Worm (Caenorhabditis elegans) whole organism, L4/young adult: ENCODE results near the gene gtap-2.
A peak's percentile ranks its signal among the peaks of the same experiment; 100 is the strongest.

Experiments used
- W03F9.2 ChIP-seq: fragments of 150-350 bp; optimal IDR thresholded peaks from 2 replicates; lab custom pipeline; 2014; ENCODE audit warnings: missing biosample characterization, missing genetic modification characterization
- dao-5 ChIP-seq: sonication (generic microtip); optimal IDR thresholded peaks from 2 replicates; lab custom pipeline; 2016; ENCODE audit warnings: missing genotype, missing genetic modification characterization, moderate library complexity, missing compliant biosample characterization
- him-1 ChIP-seq: sonication (generic microtip); optimal IDR thresholded peaks from 2 replicates; lab custom pipeline; 2016; ENCODE audit warnings: missing genotype, missing genetic modification reagents, missing genetic modification characterization, missing compliant biosample characterization

Gene gtap-2

ce11 chrIII:9808179-9808578 is at the start of gene gtap-2:
gtap-2 (plus strand) TSS chrIII:9808544.
- TF ChIP-seq W03F9.2 (tag; lab: Kevin White, UChicago) = peak; percentile 56
- TF ChIP-seq him-1 (tag; lab: Kevin White, UChicago) = no peak

ce11 chrIII:9758848-9759247 is 49.5 kb upstream of the gtap-2 start, which contains the start of gene rmd-1:
rmd-1 (plus strand) TSS chrIII:9759094.
- no peak for TF ChIP-seq W03F9.2 (tag; lab: Kevin White, UChicago)
- no peak for TF ChIP-seq dao-5 (tag; lab: Kevin White, UChicago)
- no peak for TF ChIP-seq him-1 (tag; lab: Kevin White, UChicago)

- TF ChIP-seq dao-5 (tag; lab: Kevin White, UChicago) (no peak), W03F9.2 (tag; lab: Kevin White, UChicago) (no peak), him-1 (tag; lab: Kevin White, UChicago) (no peak)
Observed at ce11 chrIII:9760184-9760583, 48.2 kb upstream of the gtap-2 start.

ce11 chrIII:9762093-9762748 is 46.1 kb upstream of the gtap-2 start, which contains the start of gene gcc-2:
gcc-2 (minus strand) TSS chrIII:9762143.
- no peak for TF ChIP-seq dao-5 (tag; lab: Kevin White, UChicago)
- peak; percentile 29 for TF ChIP-seq W03F9.2 (tag; lab: Kevin White, UChicago)

ce11 chrIII:9764718-9765117 is 43.6 kb upstream of the gtap-2 start:
- TF ChIP-seq dao-5 (tag; lab: Kevin White, UChicago) (no peak), W03F9.2 (tag; lab: Kevin White, UChicago) (no peak), him-1 (tag; lab: Kevin White, UChicago) (no peak)

ce11 chrIII:9765465-9765900 is 42.9 kb upstream of the gtap-2 start:
- TF ChIP-seq dao-5 (tag; lab: Kevin White, UChicago) (peak; percentile 40), W03F9.2 (tag; lab: Kevin White, UChicago) (peak; percentile 93), him-1 (tag; lab: Kevin White, UChicago) (peak; percentile 89)

ce11 chrIII:9766175-9766574 is 42.2 kb upstream of the gtap-2 start, which contains the start of gene cbp-1:
cbp-1 (plus strand) TSS chrIII:9766509.
- TF ChIP-seq W03F9.2 (tag; lab: Kevin White, UChicago) = no peak
- no peak for TF ChIP-seq dao-5 (tag; lab: Kevin White, UChicago)

- TF ChIP-seq W03F9.2 (tag; lab: Kevin White, UChicago) = no peak
- TF ChIP-seq dao-5 (tag; lab: Kevin White, UChicago) = no peak
- TF ChIP-seq him-1 (tag; lab: Kevin White, UChicago) = no peak
Observed at ce11 chrIII:9767095-9767494, 41.2 kb upstream of the gtap-2 start.

- TF ChIP-seq dao-5 (tag; lab: Kevin White, UChicago) = no peak
- TF ChIP-seq W03F9.2 (tag; lab: Kevin White, UChicago) = no peak
- no peak for TF ChIP-seq him-1 (tag; lab: Kevin White, UChicago)
Observed at ce11 chrIII:9768023-9768422, 40.3 kb upstream of the gtap-2 start.

ce11 chrIII:9770590-9770989 is 37.8 kb upstream of the gtap-2 start:
- TF ChIP-seq W03F9.2 (tag; lab: Kevin White, UChicago) = no peak
- TF ChIP-seq dao-5 (tag; lab: Kevin White, UChicago) = no peak
- no peak for TF ChIP-seq him-1 (tag; lab: Kevin White, UChicago)

- TF ChIP-seq him-1 (tag; lab: Kevin White, UChicago) (no peak), dao-5 (tag; lab: Kevin White, UChicago) (no peak), W03F9.2 (tag; lab: Kevin White, UChicago) (no peak)
Observed at ce11 chrIII:9772394-9772793, 36.0 kb upstream of the gtap-2 start.

ce11 chrIII:9775916-9776315 is 32.4 kb upstream of the gtap-2 start:
- TF ChIP-seq him-1 (tag; lab: Kevin White, UChicago) (no peak), W03F9.2 (tag; lab: Kevin White, UChicago) (no peak), dao-5 (tag; lab: Kevin White, UChicago) (no peak)

- no peak for TF ChIP-seq W03F9.2 (tag; lab: Kevin White, UChicago)
- TF ChIP-seq dao-5 (tag; lab: Kevin White, UChicago) = no peak
- no peak for TF ChIP-seq him-1 (tag; lab: Kevin White, UChicago)
Observed at ce11 chrIII:9776323-9776722, 32.0 kb upstream of the gtap-2 start, which contains the start of gene usp-46. usp-46 (plus strand) TSS chrIII:9776623.

ce11 chrIII:9779080-9779479 is 29.3 kb upstream of the gtap-2 start:
- TF ChIP-seq him-1 (tag; lab: Kevin White, UChicago) (no peak), W03F9.2 (tag; lab: Kevin White, UChicago) (no peak), dao-5 (tag; lab: Kevin White, UChicago) (no peak)
